Fruit fly (Drosophila melanogaster) whole organism, embryonic: Measurements from ENCODE around the gene mts.

Source experiments
- Atf6 ChIP-seq: fragments of 200-800 bp; sonication (Bioruptor generic); IDR thresholded peaks from 2 replicates; pipeline ENCODE4 v1.3.6; 2022; ENCODE audit warnings: missing biosample characterization, missing genetic modification characterization
- B-H1 ChIP-seq: fragments of 200-800 bp; sonication (Bioruptor generic); IDR thresholded peaks from 3 replicates; pipeline ENCODE4 v1.3.6; 2022; ENCODE audit warnings: missing biosample characterization, missing genetic modification characterization
- Bgb ChIP-seq: fragments of 200-800 bp; sonication (Bioruptor generic); IDR thresholded peaks from 2 replicates; pipeline ENCODE4 v1.3.6; 2022; ENCODE audit warnings: missing biosample characterization, missing genetic modification characterization; ENCODE audit not compliant: partially characterized antibody
- CG10267 ChIP-seq: fragments of 200-800 bp; sonication (Bioruptor generic); optimal IDR thresholded peaks from 2 replicates; lab custom pipeline; 2018; ENCODE audit warnings: missing biosample characterization, mild to moderate bottlenecking, missing genetic modification characterization, moderate library complexity
- CG11085 ChIP-seq: fragments of 200-800 bp; sonication (Bioruptor generic); IDR thresholded peaks from 2 replicates; pipeline ENCODE4 v1.3.6; 2022; ENCODE audit warnings: missing biosample characterization, missing genetic modification characterization
- CG11456 ChIP-seq: fragments of 200-800 bp; sonication (Bioruptor generic); IDR thresholded peaks from 3 replicates; pipeline ENCODE4 v1.3.6; 2022; ENCODE audit warnings: missing biosample characterization, missing genetic modification characterization
- CG11696 ChIP-seq: fragments of 200-800 bp; sonication (Bioruptor generic); IDR thresholded peaks from 2 replicates; pipeline ENCODE4 v1.3.6; 2022; ENCODE audit warnings: missing biosample characterization, missing genetic modification characterization
- CG13624 ChIP-seq: fragments of 200-800 bp; sonication (Bioruptor generic); optimal IDR thresholded peaks from 2 replicates; lab custom pipeline; 2016; ENCODE audit warnings: missing biosample characterization, missing genetic modification characterization
- CG14014 ChIP-seq: fragments of 200-800 bp; sonication (Bioruptor generic); IDR thresholded peaks from 2 replicates; pipeline ENCODE4 v1.3.6; 2022; ENCODE audit warnings: missing biosample characterization, missing genetic modification characterization
- CG15269 ChIP-seq: fragments of 200-800 bp; sonication (Bioruptor generic); optimal IDR thresholded peaks from 2 replicates; lab custom pipeline; 2018; ENCODE audit warnings: missing biosample characterization, mild to moderate bottlenecking, missing genetic modification characterization, moderate library complexity
- CG18599 ChIP-seq: fragments of 200-800 bp; sonication (Bioruptor generic); optimal IDR thresholded peaks from 3 replicates; lab custom pipeline; 2017; ENCODE audit warnings: missing biosample characterization, missing genetic modification characterization, mild to moderate bottlenecking, moderate library complexity, missing genetic modification reagents
- CG18764 ChIP-seq: fragments of 200-800 bp; sonication (Bioruptor generic); optimal IDR thresholded peaks from 3 replicates; lab custom pipeline; 2016; ENCODE audit warnings: missing biosample characterization, missing genetic modification characterization
- CG2712 ChIP-seq: fragments of 200-800 bp; optimal IDR thresholded peaks from 3 replicates; lab custom pipeline; 2019; ENCODE audit warnings: missing biosample characterization, mild to moderate bottlenecking, missing genetic modification characterization, moderate library complexity
- CG32532 ChIP-seq: fragments of 200-800 bp; sonication (Bioruptor generic); IDR thresholded peaks from 2 replicates; pipeline ENCODE4 v1.3.6; 2022; ENCODE audit warnings: missing biosample characterization, missing genetic modification characterization
- CG42726 ChIP-seq: fragments of 200-800 bp; sonication (Bioruptor generic); IDR thresholded peaks from 2 replicates; pipeline ENCODE4 v1.3.6; 2022; ENCODE audit warnings: missing biosample characterization, missing genetic modification characterization; ENCODE audit not compliant: partially characterized antibody
- CG4424 ChIP-seq: fragments of 200-800 bp; sonication (Bioruptor generic); optimal IDR thresholded peaks from 3 replicates; lab custom pipeline; 2016; ENCODE audit warnings: missing biosample characterization, missing genetic modification characterization
- CG7839 ChIP-seq: fragments of 200-800 bp; sonication (Bioruptor generic); optimal IDR thresholded peaks from 3 replicates; lab custom pipeline; 2018; ENCODE audit warnings: missing biosample characterization, mild to moderate bottlenecking, missing genetic modification characterization, moderate library complexity
- CG9817 ChIP-seq: fragments of 200-800 bp; sonication (Bioruptor generic); optimal IDR thresholded peaks from 2 replicates; lab custom pipeline; 2018; ENCODE audit warnings: missing biosample characterization, mild to moderate bottlenecking, missing genetic modification characterization, moderate library complexity
- Dbx ChIP-seq: fragments of 200-800 bp; sonication (Bioruptor generic); IDR thresholded peaks from 3 replicates; pipeline ENCODE4 v1.3.6; 2022; ENCODE audit warnings: missing biosample characterization, missing genetic modification characterization
- E2f1 ChIP-seq: fragments of 200-800 bp; sonication (Bioruptor generic); IDR thresholded peaks from 2 replicates; pipeline ENCODE4 v1.3.6; 2022; ENCODE audit warnings: missing biosample characterization, missing genetic modification characterization
- Eip74EF ChIP-seq, 2 experiments: fragments of 200-800 bp in 1 of 2; fragments of >200 bp in 1 of 2; sonication (Bioruptor generic) in 1 of 2; optimal IDR thresholded peaks; 2 replicates each; lab custom pipeline; 2017 to 2019; ENCODE audit warnings: missing biosample characterization in 2 of 2, missing genetic modification characterization in 2 of 2, mild to moderate bottlenecking in 1 of 2, moderate library complexity in 1 of 2
- NK7.1 ChIP-seq: fragments of 200-800 bp; sonication (Bioruptor generic); optimal IDR thresholded peaks from 3 replicates; lab custom pipeline; 2016; ENCODE audit warnings: missing biosample characterization, missing genetic modification characterization
- Oaz ChIP-seq: fragments of 200-800 bp; sonication (Bioruptor generic); IDR thresholded peaks from 2 replicates; pipeline ENCODE4 v1.3.6; 2022; ENCODE audit warnings: missing biosample characterization, missing genetic modification characterization
- PHDP ChIP-seq: fragments of 200-800 bp; sonication (Bioruptor generic); optimal IDR thresholded peaks from 3 replicates; lab custom pipeline; 2018; ENCODE audit warnings: missing biosample characterization, mild to moderate bottlenecking, missing genetic modification characterization, moderate library complexity
- Xrp1 ChIP-seq: fragments of 200-800 bp; sonication (Bioruptor generic); IDR thresholded peaks from 2 replicates; pipeline ENCODE4 v1.3.6; 2022; ENCODE audit warnings: missing biosample characterization, missing genetic modification characterization
- ap ChIP-seq: fragments of 200-800 bp; sonication (Bioruptor generic); IDR thresholded peaks from 2 replicates; pipeline ENCODE4 v1.3.6; 2022; ENCODE audit warnings: missing biosample characterization, missing genetic modification characterization
- caup ChIP-seq: fragments of 200-800 bp; sonication (Bioruptor generic); optimal IDR thresholded peaks from 3 replicates; lab custom pipeline; 2017; ENCODE audit warnings: missing biosample characterization, mild to moderate bottlenecking, missing genetic modification characterization, moderate library complexity; ENCODE audit not compliant: severe bottlenecking
- chm ChIP-seq: fragments of 200-800 bp; sonication (Bioruptor generic); IDR thresholded peaks from 2 replicates; pipeline ENCODE4 v1.3.6; 2022; ENCODE audit warnings: missing biosample characterization, missing genetic modification characterization
- ci ChIP-seq: fragments of 200-800 bp; sonication (Bioruptor generic); IDR thresholded peaks from 3 replicates; pipeline ENCODE4 v1.3.6; 2022; ENCODE audit warnings: missing biosample characterization, missing genetic modification characterization
- dmrt11E ChIP-seq: fragments of 200-800 bp; sonication (Bioruptor generic); optimal IDR thresholded peaks from 3 replicates; lab custom pipeline; 2018; ENCODE audit warnings: missing biosample characterization, mild to moderate bottlenecking, missing genetic modification characterization, moderate library complexity
- dysf ChIP-seq: fragments of 200-800 bp; sonication (Bioruptor generic); IDR thresholded peaks from 3 replicates; pipeline ENCODE4 v1.3.6; 2022; ENCODE audit warnings: missing biosample characterization, missing genetic modification characterization
- h ChIP-seq: fragments of >200 bp; optimal IDR thresholded peaks from 2 replicates; lab custom pipeline; 2017
- hkb ChIP-seq, 2 experiments: fragments of 200-800 bp in 1 of 2; fragments of >200 bp in 1 of 2; sonication (Bioruptor generic) in 1 of 2; IDR thresholded peaks in 1 of 2; optimal IDR thresholded peaks in 1 of 2; 2 replicates each; pipeline versions ENCODE4 v1.3.6 to Lab custom; 2017 to 2022; ENCODE audit warnings: missing biosample characterization in 1 of 2, missing genetic modification characterization in 1 of 2
- ind ChIP-seq: fragments of 200-800 bp; sonication (Bioruptor generic); optimal IDR thresholded peaks from 3 replicates; lab custom pipeline; 2016; ENCODE audit warnings: missing biosample characterization, missing genetic modification characterization
- inv ChIP-seq: fragments of 200-800 bp; sonication (Bioruptor generic); IDR thresholded peaks from 2 replicates; pipeline ENCODE4 v1.3.6; 2022; ENCODE audit warnings: missing biosample characterization, missing genetic modification characterization; ENCODE audit not compliant: partially characterized antibody
- lab ChIP-seq: fragments of 200-800 bp; sonication (Bioruptor generic); optimal IDR thresholded peaks from 3 replicates; lab custom pipeline; 2017; ENCODE audit warnings: missing biosample characterization, missing genetic modification characterization, mild to moderate bottlenecking, moderate library complexity, missing genetic modification reagents
- lilli ChIP-seq: fragments of 200-800 bp; sonication (Bioruptor generic); optimal IDR thresholded peaks from 3 replicates; lab custom pipeline; 2016; ENCODE audit warnings: missing biosample characterization, missing genetic modification characterization
- lmd ChIP-seq: fragments of 200-800 bp; sonication (Bioruptor generic); IDR thresholded peaks from 2 replicates; pipeline ENCODE4 v1.3.6; 2022; ENCODE audit warnings: missing biosample characterization, missing genetic modification characterization
- nerfin-2 ChIP-seq: fragments of 200-800 bp; sonication (Bioruptor generic); IDR thresholded peaks from 2 replicates; pipeline ENCODE4 v1.3.6; 2022; ENCODE audit warnings: missing biosample characterization, missing genetic modification characterization; ENCODE audit not compliant: partially characterized antibody
- onecut ChIP-seq: fragments of 200-800 bp; sonication (Bioruptor generic); IDR thresholded peaks from 2 replicates; pipeline ENCODE4 v1.3.6; 2022; ENCODE audit warnings: missing biosample characterization, missing genetic modification characterization
- prd ChIP-seq, 3 experiments: fragments of >200 bp in 2 of 3; fragments of 200-800 bp in 1 of 3; sonication (Bioruptor generic) in 1 of 3; optimal IDR thresholded peaks in 2 of 3; IDR thresholded peaks in 1 of 3; 2 replicates in 2 of 3; 3 replicates in 1 of 3; pipeline versions ENCODE4 v1.3.6 to Lab custom; 2017 to 2022; ENCODE audit warnings: missing biosample characterization in 1 of 3, missing genetic modification characterization in 1 of 3
- scrt ChIP-seq: fragments of 200-800 bp; sonication (Bioruptor generic); optimal IDR thresholded peaks from 2 replicates; lab custom pipeline; 2018; ENCODE audit warnings: missing biosample characterization, mild to moderate bottlenecking, missing genetic modification characterization, moderate library complexity
- sisA ChIP-seq: fragments of 200-800 bp; sonication (Bioruptor generic); IDR thresholded peaks from 2 replicates; pipeline ENCODE4 v1.3.6; 2022; ENCODE audit warnings: missing biosample characterization, missing genetic modification characterization
- slbo ChIP-seq: fragments of 200-800 bp; sonication (Bioruptor generic); IDR thresholded peaks from 2 replicates; pipeline ENCODE4 v1.3.6; 2022; ENCODE audit warnings: missing biosample characterization, missing genetic modification characterization
- slou ChIP-seq: fragments of 200-800 bp; sonication (Bioruptor generic); optimal IDR thresholded peaks from 3 replicates; lab custom pipeline; 2016; ENCODE audit warnings: missing biosample characterization, missing genetic modification characterization
- tgo ChIP-seq: fragments of 200-800 bp; sonication (Bioruptor generic); IDR thresholded peaks from 3 replicates; pipeline ENCODE4 v1.3.6; 2022; ENCODE audit warnings: missing biosample characterization, missing genetic modification characterization
- unc-4 ChIP-seq: fragments of 200-800 bp; sonication (Bioruptor generic); IDR thresholded peaks from 2 replicates; pipeline ENCODE4 v1.3.6; 2022; ENCODE audit warnings: missing biosample characterization, missing genetic modification characterization; ENCODE audit not compliant: partially characterized antibody
- unpg ChIP-seq: fragments of 200-800 bp; sonication (Bioruptor generic); optimal IDR thresholded peaks from 3 replicates; lab custom pipeline; 2018; ENCODE audit warnings: missing biosample characterization, mild to moderate bottlenecking, missing genetic modification characterization, moderate library complexity

mts gene

DNA sequence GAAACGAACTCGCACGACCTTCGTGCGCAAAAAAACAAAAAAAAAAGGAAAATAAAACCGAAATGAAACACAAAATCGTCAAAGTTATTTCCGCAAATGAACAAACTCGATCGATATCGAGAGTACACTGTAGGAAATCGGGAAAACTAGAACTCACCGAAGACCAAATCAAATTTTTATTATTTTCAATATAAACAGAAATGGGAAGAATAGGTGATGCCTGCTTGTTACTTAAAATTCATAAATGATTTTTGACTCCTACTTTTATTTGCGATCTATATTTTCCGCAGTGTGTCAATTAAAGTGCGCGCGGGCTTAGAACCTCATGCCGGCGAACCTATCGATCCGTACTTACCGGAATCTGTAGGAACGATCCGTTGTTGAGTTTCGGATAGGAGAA is 48.2 kb downstream of the mts start:
- TF ChIP-seq h (no peak), CG11696 (0 out of 2 replicates have a peak, but pooled peaks have one; percentile 22), CG13624 (GFP tag; lab: Kevin White, UChicago) (no peak), CG15269 (peak; percentile 15), CG18764 (GFP tag; lab: Kevin White, UChicago) (no peak), CG4424 (GFP tag; lab: Kevin White, UChicago) (peak; percentile 12), NK7.1 (GFP tag; lab: Kevin White, UChicago) (no peak), ci (no peak), CG14014 (GFP tag; lab: Robert Waterston, UW) (0 out of 2 replicates have a peak, but pooled peaks have one; percentile 34), CG9817 (tag; lab: Kevin White, UChicago) (peak; percentile 1), B-H1 (GFP tag; lab: Robert Waterston, UW) (no peak; the same call in 2 of the 3 replicates), dysf (peak; percentile 57; the same call in 1 of the 3 replicates), Atf6 (peak; percentile 69), Xrp1 (GFP tag; lab: Robert Waterston, UW) (peak; percentile 59; the same call in 1 of the 2 replicates), unc-4 (GFP tag; lab: Robert Waterston, UW) (no peak), CG11085 (GFP tag; lab: Robert Waterston, UW) (0 out of 2 replicates have a peak, but pooled peaks have one; percentile 6), CG32532 (GFP tag; lab: Robert Waterston, UW) (peak; percentile 38; the same call in 1 of the 2 replicates), lab (GFP tag; lab: Kevin White, UChicago) (peak; percentile 37), CG10267 (tag; lab: Kevin White, UChicago) (peak; percentile 3), scrt (no peak), ap (GFP tag; lab: Robert Waterston, UW) (peak; percentile 15; the same call in 1 of the 2 replicates), CG2712 (peak; percentile 6), Dbx (GFP tag; lab: Robert Waterston, UW) (peak; percentile 54; the same call in 2 of the 3 replicates), CG42726 (GFP tag; lab: Robert Waterston, UW) (no peak), dmrt11E (tag; lab: Kevin White, UChicago) (peak; percentile 13), lmd (GFP tag; lab: Robert Waterston, UW) (peak; percentile 15; the same call in 1 of the 2 replicates), Eip74EF (GFP tag; optimal IDR thresholded peaks at IDR 0.05; lab: Kevin White, UChicago) (peak in 1 of 2 experiments; percentile 2), CG7839 (tag; lab: Kevin White, UChicago) (peak; percentile 30), lilli (GFP tag; lab: Kevin White, UChicago) (peak; percentile 38), prd (optimal IDR thresholded peaks at IDR 0.05; lab: Kevin White, UChicago) (no peak), prd (GFP tag; IDR thresholded peaks at IDR 0.05; lab: Robert Waterston, UW) (0 out of 3 replicates have a peak, but pooled peaks have one; percentile 48), inv (GFP tag; lab: Robert Waterston, UW) (no peak), sisA (GFP tag; lab: Robert Waterston, UW) (0 out of 2 replicates have a peak, but pooled peaks have one; percentile 14), nerfin-2 (GFP tag; lab: Robert Waterston, UW) (no peak), caup (peak; percentile 26), CG18599 (GFP tag; lab: Kevin White, UChicago) (peak; percentile 5), ind (GFP tag; lab: Kevin White, UChicago) (peak; percentile 5), slou (GFP tag; lab: Kevin White, UChicago) (no peak), slbo (GFP tag; lab: Robert Waterston, UW) (peak; percentile 47; the same call in 1 of the 2 replicates), CG11456 (GFP tag; lab: Robert Waterston, UW) (0 out of 3 replicates have a peak, but pooled peaks have one; percentile 6), E2f1 (GFP tag; lab: Robert Waterston, UW) (0 out of 2 replicates have a peak, but pooled peaks have one; percentile 11), chm (GFP tag; lab: Robert Waterston, UW) (peak; percentile 34; the same call in 1 of the 2 replicates), hkb (optimal IDR thresholded peaks at IDR 0.05; lab: Kevin White, UChicago) (no peak), hkb (GFP tag; IDR thresholded peaks at IDR 0.05; lab: Robert Waterston, UW) (peak; percentile 32; the same call in 1 of the 2 replicates), unpg (GFP tag; lab: Kevin White, UChicago) (peak; percentile 24), Bgb (no peak), PHDP (tag; lab: Kevin White, UChicago) (peak; percentile 16), tgo (GFP tag; lab: Robert Waterston, UW) (0 out of 3 replicates have a peak, but pooled peaks have one; percentile 19), onecut (GFP tag; lab: Robert Waterston, UW) (0 out of 2 replicates have a peak, but pooled peaks have one; percentile 13), Oaz (GFP tag; lab: Robert Waterston, UW) (0 out of 2 replicates have a peak, but pooled peaks have one; percentile 6)
